Worm (Caenorhabditis elegans): ENCODE results near the gene cct-1.

DNA sequence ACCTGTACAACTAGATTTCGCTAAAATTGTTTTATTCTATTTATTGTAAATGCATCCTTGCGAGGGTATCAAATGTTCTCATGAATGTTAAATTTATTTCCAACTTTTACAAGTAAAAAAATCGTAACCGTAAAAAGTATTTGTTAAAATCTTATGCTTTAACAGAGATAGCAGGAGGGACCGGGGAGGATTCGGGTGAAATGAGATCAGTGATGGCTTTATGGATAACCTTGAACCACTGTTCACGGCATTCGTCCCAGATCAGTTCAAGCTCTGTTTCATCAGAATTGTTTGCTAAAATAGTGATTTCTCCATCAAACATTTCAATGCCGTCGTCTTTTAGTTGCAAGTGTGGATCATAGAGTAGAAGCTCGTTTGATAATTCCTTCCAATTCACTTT lies 44.1 kb upstream of the cct-1 start:
- TF ChIP-seq scrt-1 (GFP tag; IDR thresholded peaks at IDR 0.05): no peak
- no peak for TF ChIP-seq ama-1 (optimal IDR thresholded peaks at IDR 0.05)
- TF ChIP-seq ceh-36 (tag; optimal IDR thresholded peaks at IDR 0.05): no peak
- TF ChIP-seq B0310.2 (tag; optimal IDR thresholded peaks at IDR 0.05): no peak
- no peak for TF ChIP-seq tra-4 (tag; optimal IDR thresholded peaks at IDR 0.05)
- no peak for TF ChIP-seq pes-1 (GFP tag; IDR thresholded peaks at IDR 0.05)
- no peak for TF ChIP-seq ceh-13 (GFP tag; optimal IDR thresholded peaks at IDR 0.05)
